Fruit fly (Drosophila melanogaster) whole organism, embryonic: ENCODE data around the gene CG18180.
A peak's percentile ranks its signal among the peaks of the same experiment; 100 is the strongest.

Experiments
- Abd-B ChIP-seq: fragments of 200-800 bp; sonication (Bioruptor generic); optimal IDR thresholded peaks from 2 replicates; lab custom pipeline; 2018; ENCODE audit warnings: missing biosample characterization, mild to moderate bottlenecking, missing genetic modification characterization, moderate library complexity
- Aef1 ChIP-seq: fragments of 200-800 bp; sonication (Bioruptor generic); IDR thresholded peaks from 3 replicates; pipeline ENCODE4 v1.3.6; 2022; ENCODE audit warnings: missing biosample characterization, missing genetic modification characterization
- Bdp1 ChIP-seq: fragments of 200-800 bp; sonication (Bioruptor generic); optimal IDR thresholded peaks from 3 replicates; lab custom pipeline; 2016; ENCODE audit warnings: missing biosample characterization, missing genetic modification characterization
- CG1024 ChIP-seq: fragments of 200-800 bp; sonication (Bioruptor generic); IDR thresholded peaks from 2 replicates; pipeline ENCODE4 v1.3.6; 2022; ENCODE audit warnings: missing biosample characterization, missing genetic modification characterization
- CG10462 ChIP-seq: fragments of 200-800 bp; sonication (Bioruptor generic); optimal IDR thresholded peaks from 2 replicates; lab custom pipeline; 2016; ENCODE audit warnings: missing biosample characterization, missing genetic modification characterization
- CG11085 ChIP-seq: fragments of 200-800 bp; sonication (Bioruptor generic); IDR thresholded peaks from 2 replicates; pipeline ENCODE4 v1.3.6; 2022; ENCODE audit warnings: missing biosample characterization, missing genetic modification characterization
- CG12659 ChIP-seq: fragments of 200-800 bp; sonication (Bioruptor generic); optimal IDR thresholded peaks from 3 replicates; lab custom pipeline; 2017; ENCODE audit warnings: mild to moderate bottlenecking, missing biosample characterization, missing genetic modification reagents, missing genetic modification characterization
- CG13296 ChIP-seq: fragments of 200-800 bp; sonication (Bioruptor generic); optimal IDR thresholded peaks from 3 replicates; lab custom pipeline; 2018; ENCODE audit warnings: missing biosample characterization, mild to moderate bottlenecking, missing genetic modification characterization
- CG15514 ChIP-seq: fragments of 200-800 bp; sonication (Bioruptor generic); optimal IDR thresholded peaks from 3 replicates; lab custom pipeline; 2017; ENCODE audit warnings: missing biosample characterization, missing genetic modification characterization, mild to moderate bottlenecking, moderate library complexity, missing genetic modification reagents
- CG17568 ChIP-seq: fragments of 200-800 bp; sonication (Bioruptor generic); optimal IDR thresholded peaks from 2 replicates; lab custom pipeline; 2018; ENCODE audit warnings: missing biosample characterization, mild to moderate bottlenecking, missing genetic modification characterization, moderate library complexity
- CG30403 ChIP-seq: fragments of 200-800 bp; sonication (Bioruptor generic); optimal IDR thresholded peaks from 3 replicates; lab custom pipeline; 2016; ENCODE audit warnings: missing biosample characterization, missing genetic modification characterization
- CG3163 ChIP-seq: fragments of 200-800 bp; sonication (Bioruptor generic); optimal IDR thresholded peaks from 3 replicates; lab custom pipeline; 2016; ENCODE audit warnings: missing biosample characterization, missing genetic modification characterization
- CG33213 ChIP-seq: fragments of 200-800 bp; sonication (Bioruptor generic); optimal IDR thresholded peaks from 3 replicates; lab custom pipeline; 2016; ENCODE audit warnings: missing biosample characterization, missing genetic modification characterization
- CG5245 ChIP-seq: fragments of 200-800 bp; sonication (Bioruptor generic); optimal IDR thresholded peaks from 3 replicates; lab custom pipeline; 2016; ENCODE audit warnings: missing biosample characterization, missing genetic modification characterization
- CG9932 ChIP-seq: fragments of 200-800 bp; sonication (Bioruptor generic); IDR thresholded peaks from 2 replicates; pipeline ENCODE4 v1.3.6; 2022; ENCODE audit warnings: missing biosample characterization, missing genetic modification characterization
- Camta ChIP-seq: fragments of 200-800 bp; sonication (Bioruptor generic); optimal IDR thresholded peaks from 2 replicates; lab custom pipeline; 2016; ENCODE audit warnings: missing biosample characterization, missing genetic modification characterization
- CoRest ChIP-seq: fragments of 200-800 bp; sonication (Bioruptor generic); optimal IDR thresholded peaks from 3 replicates; lab custom pipeline; 2018; ENCODE audit warnings: missing biosample characterization, mild to moderate bottlenecking, missing genetic modification characterization, moderate library complexity
- Dll ChIP-seq: fragments of 200-800 bp; sonication (Bioruptor generic); IDR thresholded peaks from 4 replicates; pipeline ENCODE4 v1.3.6; 2022; ENCODE audit warnings: missing biosample characterization, missing genetic modification characterization; ENCODE audit not compliant: partially characterized antibody
- Hey ChIP-seq: fragments of 200-800 bp; sonication (Bioruptor generic); optimal IDR thresholded peaks from 3 replicates; lab custom pipeline; 2018; ENCODE audit warnings: missing biosample characterization, mild to moderate bottlenecking, missing genetic modification characterization
- Lim3 ChIP-seq: fragments of 200-800 bp; sonication (Bioruptor generic); IDR thresholded peaks from 2 replicates; pipeline ENCODE4 v1.3.6; 2022; ENCODE audit warnings: missing biosample characterization, missing genetic modification characterization
- Max ChIP-seq: fragments of 200-800 bp; sonication (Bioruptor generic); optimal IDR thresholded peaks from 2 replicates; lab custom pipeline; 2016; ENCODE audit warnings: missing biosample characterization, mild to moderate bottlenecking, missing genetic modification characterization
- Mrtf ChIP-seq: fragments of 200-800 bp; sonication (Bioruptor generic); IDR thresholded peaks from 3 replicates; pipeline ENCODE4 v1.3.6; 2022; ENCODE audit warnings: missing biosample characterization, missing genetic modification characterization
- Oli ChIP-seq: fragments of 200-800 bp; sonication (Bioruptor generic); optimal IDR thresholded peaks from 2 replicates; lab custom pipeline; 2018; ENCODE audit warnings: missing biosample characterization, mild to moderate bottlenecking, missing genetic modification characterization, moderate library complexity
- Ptx1 ChIP-seq: fragments of 200-800 bp; sonication (Bioruptor generic); IDR thresholded peaks from 2 replicates; pipeline ENCODE4 v1.3.6; 2022; ENCODE audit warnings: missing biosample characterization, missing genetic modification characterization
- br ChIP-seq: fragments of >200 bp; optimal IDR thresholded peaks from 2 replicates; lab custom pipeline; 2017
- chn ChIP-seq: fragments of 200-800 bp; sonication (Bioruptor generic); optimal IDR thresholded peaks from 2 replicates; lab custom pipeline; 2016; ENCODE audit warnings: missing biosample characterization, missing genetic modification characterization
- exex ChIP-seq: fragments of 200-800 bp; sonication (Bioruptor generic); optimal IDR thresholded peaks from 4 replicates; lab custom pipeline; 2018; ENCODE audit warnings: missing biosample characterization, mild to moderate bottlenecking, missing genetic modification characterization, moderate library complexity
- fd102C ChIP-seq: fragments of 200-800 bp; sonication (Bioruptor generic); optimal IDR thresholded peaks from 2 replicates; lab custom pipeline; 2018; ENCODE audit warnings: missing biosample characterization, mild to moderate bottlenecking, missing genetic modification characterization, moderate library complexity
- hkb ChIP-seq, 2 experiments: fragments of 200-800 bp in 1 of 2; fragments of >200 bp in 1 of 2; sonication (Bioruptor generic) in 1 of 2; IDR thresholded peaks in 1 of 2; optimal IDR thresholded peaks in 1 of 2; 2 replicates each; pipeline versions ENCODE4 v1.3.6 to Lab custom; 2017 to 2022; ENCODE audit warnings: missing biosample characterization in 1 of 2, missing genetic modification characterization in 1 of 2
- ken ChIP-seq: fragments of 200-800 bp; sonication (Bioruptor generic); IDR thresholded peaks from 3 replicates; pipeline ENCODE4 v1.3.6; 2022; ENCODE audit warnings: missing biosample characterization, missing genetic modification characterization
- knrl ChIP-seq: fragments of 200-800 bp; sonication (Bioruptor generic); IDR thresholded peaks from 3 replicates; pipeline ENCODE4 v1.3.6; 2022; ENCODE audit warnings: missing biosample characterization, missing genetic modification characterization; ENCODE audit not compliant: partially characterized antibody
- ranshi ChIP-seq: fragments of 200-800 bp; sonication (Bioruptor generic); IDR thresholded peaks from 2 replicates; pipeline ENCODE4 v1.3.6; 2022; ENCODE audit warnings: missing biosample characterization, missing genetic modification characterization
- sc ChIP-seq, 3 experiments: fragments of >200 bp in 2 of 3; fragments of 200-800 bp in 1 of 3; sonication (Bioruptor generic) in 1 of 3; optimal IDR thresholded peaks; 2 replicates in 2 of 3; 3 replicates in 1 of 3; lab custom pipeline; 2017; ENCODE audit warnings: mild to moderate bottlenecking in 1 of 3, missing biosample characterization in 1 of 3, missing genetic modification characterization in 1 of 3, missing genetic modification reagents in 1 of 3
- so ChIP-seq: fragments of 200-800 bp; sonication (Bioruptor generic); IDR thresholded peaks from 3 replicates; pipeline ENCODE4 v1.3.6; 2022; ENCODE audit warnings: missing biosample characterization, missing genetic modification characterization
- tll ChIP-seq, 2 experiments: fragments of 200-800 bp in 1 of 2; fragments of >200 bp in 1 of 2; sonication (Bioruptor generic) in 1 of 2; optimal IDR thresholded peaks; 2 replicates each; lab custom pipeline; 2017 to 2019; ENCODE audit warnings: missing biosample characterization in 2 of 2, missing genetic modification characterization in 2 of 2, mild to moderate bottlenecking in 1 of 2, moderate library complexity in 1 of 2
- yki ChIP-seq: fragments of >200 bp; optimal IDR thresholded peaks from 3 replicates; lab custom pipeline; 2018

The CG18180 gene

dm6 chr3L:9640713-9641112 is at the start of gene CG18180:
Gene CG18180, plus strand, starts transcription at chr3L:9641013.
- no peak for TF ChIP-seq CG15514 (GFP tag; lab: Kevin White, UChicago)
- peak; percentile 10 for TF ChIP-seq exex

- TF ChIP-seq Hey (tag; lab: Kevin White, UChicago) (no peak), Ptx1 (GFP tag; lab: Robert Waterston, UW) (no peak), sc (optimal IDR thresholded peaks at IDR 0.05; lab: Kevin White, UChicago) (no peak), sc (GFP tag; optimal IDR thresholded peaks at IDR 0.05; lab: Kevin White, UChicago) (no peak), Abd-B (GFP tag; lab: Kevin White, UChicago) (no peak), CG33213 (no peak), fd102C (GFP tag; lab: Kevin White, UChicago) (no peak), CG5245 (GFP tag; lab: Kevin White, UChicago) (no peak), Camta (no peak), tll (GFP tag; optimal IDR thresholded peaks at IDR 0.05; lab: Kevin White, UChicago) (no peak), ranshi (GFP tag; lab: Robert Waterston, UW) (no peak), CG10462 (GFP tag; lab: Kevin White, UChicago) (no peak), CG13296 (GFP tag; lab: Kevin White, UChicago) (no peak), CG9932 (GFP tag; lab: Robert Waterston, UW) (no peak), CG17568 (GFP tag; lab: Kevin White, UChicago) (no peak), hkb (optimal IDR thresholded peaks at IDR 0.05; lab: Kevin White, UChicago) (no peak), hkb (GFP tag; IDR thresholded peaks at IDR 0.05; lab: Robert Waterston, UW) (no peak)
These were observed 43.3 kb upstream of the CG18180 start, which contains the start of gene Tmc for dm6 chr3L:9597464-9597863. Gene Tmc, plus strand, starts transcription at chr3L:9597764.

dm6 chr3L:9598688-9599087 is 42.1 kb upstream of the CG18180 start, which contains the start of gene CG3222:
Gene CG3222, plus strand, starts transcription at chr3L:9598988.
- no peak for TF ChIP-seq Mrtf (GFP tag; lab: Robert Waterston, UW)
- no peak for TF ChIP-seq Dll (GFP tag; lab: Robert Waterston, UW)
- TF ChIP-seq yki (lab: Kevin White, UChicago) = no peak
- no peak for TF ChIP-seq knrl
- no peak for TF ChIP-seq br
- TF ChIP-seq CG3163 (GFP tag; lab: Kevin White, UChicago) = no peak
- no peak for TF ChIP-seq Oli (tag; lab: Kevin White, UChicago)
- TF ChIP-seq Bdp1 (GFP tag; lab: Kevin White, UChicago) = no peak
- no peak for TF ChIP-seq CG11085

- TF ChIP-seq CG30403 (GFP tag; lab: Kevin White, UChicago) (no peak), ken (GFP tag; lab: Robert Waterston, UW) (no peak), Aef1 (GFP tag; lab: Robert Waterston, UW) (no peak), so (GFP tag; lab: Robert Waterston, UW) (no peak), CG1024 (no peak), Max (no peak), CG12659 (GFP tag; lab: Kevin White, UChicago) (no peak), Lim3 (GFP tag; lab: Robert Waterston, UW) (no peak), CG5245 (GFP tag; lab: Kevin White, UChicago) (no peak), CoRest (no peak), chn (GFP tag; lab: Kevin White, UChicago) (no peak)
These were observed 39.6 kb upstream of the CG18180 start, which contains the start of the genes CG3088 and CG3306 for dm6 chr3L:9601225-9601624. Gene CG3088, minus strand, starts transcription at chr3L:9601325. Gene CG3306, plus strand, starts transcription at chr3L:9601523.
